Worm (Caenorhabditis elegans) whole organism, early embryonic: ENCODE measurements around the gene K11H12.4.

ENCODE experiments used
- B0310.2 ChIP-seq: sonication (generic microtip); optimal IDR thresholded peaks from 2 replicates; lab custom pipeline; 2016; ENCODE audit warnings: mild to moderate bottlenecking, missing genetic modification characterization, missing compliant biosample characterization
- F13C5.2 ChIP-seq: sonication (generic microtip); optimal IDR thresholded peaks from 2 replicates; lab custom pipeline; 2017; ENCODE audit warnings: mild to moderate bottlenecking, missing genetic modification characterization, inconsistent platforms, missing compliant biosample characterization
- aly-1 ChIP-seq: sonication (generic microtip); optimal IDR thresholded peaks from 2 replicates; lab custom pipeline; 2016; ENCODE audit warnings: missing genetic modification characterization, missing compliant biosample characterization
- ets-7 ChIP-seq: sonication (generic microtip); optimal IDR thresholded peaks from 2 replicates; lab custom pipeline; 2016; ENCODE audit warnings: missing genotype, missing genetic modification characterization, missing compliant biosample characterization
- hmbx-1 ChIP-seq: sonication (generic microtip); optimal IDR thresholded peaks from 2 replicates; lab custom pipeline; 2016; ENCODE audit warnings: mild to moderate bottlenecking, missing genetic modification characterization, missing compliant biosample characterization
- hmg-4 ChIP-seq: fragments of 200-800 bp; sonication (Bioruptor generic); optimal IDR thresholded peaks from 2 replicates; lab custom pipeline; 2018; ENCODE audit warnings: mild to moderate bottlenecking, missing genetic modification characterization, missing compliant biosample characterization
- hnd-1 ChIP-seq: sonication (generic microtip); optimal IDR thresholded peaks from 2 replicates; lab custom pipeline; 2016; ENCODE audit warnings: missing genetic modification characterization, missing compliant biosample characterization
- pes-1 ChIP-seq: fragments of 200-800 bp; sonication (Bioruptor generic); IDR thresholded peaks from 2 replicates; pipeline ENCODE4 v1.3.6; 2022; ENCODE audit warnings: missing genetic modification reagents, missing genetic modification characterization, missing compliant biosample characterization
- scrt-1 ChIP-seq: fragments of 200-800 bp; sonication (Bioruptor generic); IDR thresholded peaks from 2 replicates; pipeline ENCODE4 v1.3.6; 2022; ENCODE audit warnings: missing genetic modification characterization, missing compliant biosample characterization
- sea-1 ChIP-seq: fragments of 200-800 bp; sonication (Bioruptor generic); conservative IDR thresholded peaks from 2 replicates; pipeline ENCODE4 v1.3.6; 2022; ENCODE audit warnings: missing genetic modification characterization, missing compliant biosample characterization
- tbx-11 ChIP-seq: fragments of 200-800 bp; sonication (Bioruptor generic); IDR thresholded peaks from 2 replicates; pipeline ENCODE4 v1.3.6; 2022; ENCODE audit warnings: missing genetic modification characterization, missing compliant biosample characterization
- tbx-37 ChIP-seq: fragments of 200-800 bp; sonication (Bioruptor generic); conservative IDR thresholded peaks from 2 replicates; pipeline ENCODE4 v1.3.6; 2022; ENCODE audit warnings: missing genetic modification reagents, missing genetic modification characterization, missing compliant biosample characterization

K11H12.4 gene

DNA sequence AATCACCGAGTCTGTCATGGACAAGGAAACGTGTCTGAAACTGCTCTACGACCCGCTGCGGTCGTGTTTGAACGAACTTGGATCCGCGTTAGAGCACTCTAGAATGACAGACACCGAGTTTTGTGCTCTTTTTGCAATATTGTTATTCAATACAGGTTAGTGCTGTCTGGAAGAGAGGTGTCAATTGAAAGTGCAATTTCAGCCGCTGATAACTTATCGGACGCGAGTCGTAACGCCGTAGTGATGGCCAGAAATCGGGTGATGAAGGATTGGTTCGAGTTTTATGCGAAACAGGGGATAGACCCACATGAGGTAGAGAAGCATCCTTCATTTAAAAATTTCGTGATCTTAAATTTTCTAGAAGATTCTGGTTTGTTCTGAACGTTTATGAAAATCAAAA lies 43.8 kb downstream of the K11H12.4 start:
- TF ChIP-seq hmg-4 = no peak
- no peak for TF ChIP-seq sea-1 (GFP tag; lab: Robert Waterston, UW)
- no peak for TF ChIP-seq aly-1 (tag; lab: Kevin White, UChicago)
- no peak for TF ChIP-seq ets-7 (tag; lab: Kevin White, UChicago)
- no peak for TF ChIP-seq hnd-1

DNA sequence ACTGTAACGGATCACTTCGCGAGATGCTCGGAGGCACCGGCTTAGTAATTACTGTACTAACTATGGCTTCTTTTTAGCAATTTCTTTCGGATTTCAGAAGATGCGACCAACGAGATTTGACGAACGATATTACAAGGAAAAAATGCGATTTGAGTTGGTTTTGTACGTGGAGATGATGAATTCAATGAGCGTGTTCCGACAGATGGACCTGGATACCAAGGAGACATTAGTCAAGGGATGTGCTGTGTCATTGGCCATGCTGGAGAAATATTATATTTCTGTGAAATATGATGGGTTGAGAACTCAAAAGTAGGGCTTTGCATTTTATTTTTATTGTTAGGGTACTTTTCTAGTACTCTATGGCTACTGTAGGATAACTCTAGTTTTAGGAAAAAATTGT lies 45.1 kb downstream of the K11H12.4 start:
- TF ChIP-seq B0310.2 (no peak), hnd-1 (no peak), tbx-11 (GFP tag; lab: Robert Waterston, UW) (no peak), tbx-37 (no peak), scrt-1 (GFP tag; lab: Robert Waterston, UW) (no peak), hmbx-1 (tag; lab: Kevin White, UChicago) (no peak)

DNA sequence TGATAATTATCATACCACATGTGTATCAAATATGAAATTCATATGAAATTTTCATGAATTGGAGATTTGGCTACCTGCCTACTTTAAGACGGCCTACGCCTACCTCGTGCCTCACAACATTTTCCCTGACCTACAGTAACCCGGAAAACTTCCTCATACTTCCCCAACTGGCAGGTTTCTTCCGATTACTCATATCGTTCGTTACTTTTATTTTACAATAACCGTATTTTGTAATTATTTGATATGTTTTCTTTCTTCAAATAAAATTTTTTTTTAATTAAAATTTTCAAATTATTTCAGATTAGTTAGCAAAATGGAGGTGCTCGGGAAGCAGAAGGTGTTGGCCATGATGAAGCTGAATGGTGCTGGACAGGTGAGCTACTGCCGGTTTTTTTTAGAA lies 48.4 kb downstream of the K11H12.4 start, which contains the start of gene nhr-76:
TSS of gene nhr-76 (plus strand) at position 301 of the 400 bp plus-strand sequence.
- TF ChIP-seq ets-7 (tag; lab: Kevin White, UChicago) = no peak

DNA sequence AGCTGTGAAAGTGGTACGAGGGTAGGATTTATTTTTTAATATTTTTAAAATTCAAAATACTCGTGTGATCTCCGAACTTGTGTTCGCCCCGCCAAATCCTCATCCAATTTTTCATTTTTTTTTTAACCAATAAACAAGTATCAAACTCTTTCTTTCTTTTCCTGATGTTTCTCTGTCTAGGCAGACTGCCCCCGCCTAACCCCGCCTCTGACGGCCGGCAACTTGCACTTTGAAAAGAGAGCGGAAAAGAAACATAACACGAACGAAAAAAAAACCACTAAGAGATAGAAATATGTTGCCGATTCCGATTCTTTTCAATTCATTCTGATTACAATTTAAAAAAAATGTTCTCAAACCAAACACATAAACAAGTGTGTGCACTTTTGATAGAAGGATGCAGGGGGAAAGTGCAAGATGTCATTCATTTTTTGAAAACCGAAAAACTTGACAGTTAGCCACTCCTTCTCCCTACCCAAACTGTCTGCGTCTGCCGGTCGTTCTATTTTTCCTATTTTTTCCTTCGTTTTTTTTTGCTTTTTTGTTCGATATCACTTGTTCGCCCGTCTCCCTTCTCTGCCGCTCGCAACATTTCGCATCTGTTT lies 49.6 kb downstream of the K11H12.4 start:
- no peak for TF ChIP-seq aly-1 (tag; lab: Kevin White, UChicago)
- TF ChIP-seq scrt-1 (GFP tag; lab: Robert Waterston, UW) = no peak
- no peak for TF ChIP-seq pes-1 (GFP tag; lab: Robert Waterston, UW)
- TF ChIP-seq F13C5.2 (tag; lab: Kevin White, UChicago) = no peak
